Worm (Caenorhabditis elegans): ENCODE measurements around the gene flp-24.

DNA sequence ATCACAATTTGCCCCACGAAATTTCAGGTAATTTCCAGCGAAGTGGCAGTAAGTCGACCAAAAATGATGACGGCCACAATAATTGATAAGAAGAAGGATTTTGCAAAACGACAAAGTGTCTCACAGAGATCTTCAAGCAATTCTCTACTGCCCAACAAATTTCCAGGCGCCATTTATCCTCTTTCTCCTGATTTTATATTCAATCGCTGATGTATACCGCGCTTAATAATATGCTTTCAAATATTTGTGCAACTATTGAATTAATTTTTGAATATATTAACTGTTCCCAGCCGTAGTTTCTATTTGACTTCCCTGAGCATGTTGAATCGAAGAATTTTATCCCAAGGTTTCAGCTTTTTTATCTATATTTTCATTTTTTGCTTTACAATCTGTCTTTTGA, 46.0 kb downstream of the flp-24 start, which contains the start of gene tpst-2:
- no peak for TF ChIP-seq mxl-1 (tag; optimal IDR thresholded peaks at IDR 0.05)
- TF ChIP-seq hmg-1.2 (GFP tag; IDR thresholded peaks at IDR 0.05): no peak
- no peak for TF ChIP-seq Y79H2A.3 (GFP tag; conservative IDR thresholded peaks at IDR 0.05)
- no peak for TF ChIP-seq die-1 (tag; optimal IDR thresholded peaks at IDR 0.05)
- no peak for TF ChIP-seq snpc-3.4 (tag; optimal IDR thresholded peaks at IDR 0.05)
- TF ChIP-seq pha-4 (tag; optimal IDR thresholded peaks at IDR 0.05): no peak
- TF ChIP-seq him-1 (tag; optimal IDR thresholded peaks at IDR 0.05): no peak
- TF ChIP-seq ets-4 (GFP tag; optimal IDR thresholded peaks at IDR 0.05): no peak

Measured in whole organism, young adult.